Fruit fly (Drosophila melanogaster): ENCODE results near the gene Gr77a.

Gene Gr77a

dm6 chr3L:20730323-20731238 lies 8.6 kb downstream of the Gr77a start, which contains the start of gene CG13252 (continued):
- TF ChIP-seq scrt (GFP tag; optimal IDR thresholded peaks at IDR 0.05) (no peak), Rx (GFP tag; IDR thresholded peaks at IDR 0.05) (no peak), CG16813 (GFP tag; IDR thresholded peaks at IDR 0.05; ENCODE audit: partially characterized antibody) (no peak), danr (GFP tag; IDR thresholded peaks at IDR 0.05) (no peak), CHES-1-like (GFP tag; optimal IDR thresholded peaks at IDR 0.05) (no peak), CG10209 (GFP tag; optimal IDR thresholded peaks at IDR 0.05) (peak; percentile 20), Dbx (GFP tag; IDR thresholded peaks at IDR 0.05) (0 out of 3 replicates have a peak, but pooled peaks have one; percentile 10), Trl (optimal IDR thresholded peaks at IDR 0.05) (peak; percentile 90 to 98), Trl (GFP tag; optimal IDR thresholded peaks at IDR 0.05) (peak; percentile 2), nom (GFP tag; optimal IDR thresholded peaks at IDR 0.05) (no peak), CG13624 (GFP tag; optimal IDR thresholded peaks at IDR 0.05) (no peak), cwo (GFP tag; optimal IDR thresholded peaks at IDR 0.05) (no peak), phol (tag; optimal IDR thresholded peaks at IDR 0.05) (peak; percentile 20), trh (GFP tag; optimal IDR thresholded peaks at IDR 0.05) (no peak), ken (GFP tag; IDR thresholded peaks at IDR 0.05) (no peak), Neu2 (GFP tag; optimal IDR thresholded peaks at IDR 0.05; ENCODE audit: borderline replicate concordance) (no peak), CG4282 (GFP tag; optimal IDR thresholded peaks at IDR 0.05) (no peak), Sox100B (GFP tag; optimal IDR thresholded peaks at IDR 0.05) (peak; percentile 32), crc (GFP tag; optimal IDR thresholded peaks at IDR 0.05) (peak; percentile 38), Blimp-1 (GFP tag; optimal IDR thresholded peaks at IDR 0.05) (peak; percentile 23), mam (GFP tag; optimal IDR thresholded peaks at IDR 0.05) (no peak), pum (GFP tag; optimal IDR thresholded peaks at IDR 0.05) (no peak), CG33213 (GFP tag; optimal IDR thresholded peaks at IDR 0.05) (no peak), sna (GFP tag; IDR thresholded peaks at IDR 0.05; ENCODE audit: partially characterized antibody) (no peak), gsb-n (tag; optimal IDR thresholded peaks at IDR 0.05) (no peak), sr (GFP tag; IDR thresholded peaks at IDR 0.05) (no peak), Ssrp (tag; optimal IDR thresholded peaks at IDR 0.05) (no peak), tup (GFP tag; optimal IDR thresholded peaks at IDR 0.05) (no peak), Lim3 (GFP tag; IDR thresholded peaks at IDR 0.05) (no peak), run (tag; optimal IDR thresholded peaks at IDR 0.05) (no peak), CG2712 (tag; optimal IDR thresholded peaks at IDR 0.05) (no peak), Spps (tag; optimal IDR thresholded peaks at IDR 0.05) (no peak), CG12391 (tag; optimal IDR thresholded peaks at IDR 0.05) (no peak), Xrp1 (GFP tag; IDR thresholded peaks at IDR 0.05) (no peak; the same call in 1 of the 2 replicates), vnd (GFP tag; IDR thresholded peaks at IDR 0.05; ENCODE audit: partially characterized antibody) (no peak), CG2120 (GFP tag; optimal IDR thresholded peaks at IDR 0.05) (no peak), zf30C (GFP tag; optimal IDR thresholded peaks at IDR 0.05) (no peak), BtbVII (GFP tag; optimal IDR thresholded peaks at IDR 0.05) (peak; percentile 35), CG17359 (tag; optimal IDR thresholded peaks at IDR 0.05) (peak; percentile 29), fru (optimal IDR thresholded peaks at IDR 0.05) (no peak), E2f2 (GFP tag; IDR thresholded peaks at IDR 0.05) (no peak), twi (tag; optimal IDR thresholded peaks at IDR 0.05) (no peak), pnt (GFP tag; optimal IDR thresholded peaks at IDR 0.05) (no peak), CG8281 (tag; optimal IDR thresholded peaks at IDR 0.05) (peak; percentile 8), NFAT (GFP tag; IDR thresholded peaks at IDR 0.05) (no peak), BEAF-32 (GFP tag; optimal IDR thresholded peaks at IDR 0.05) (no peak), sens-2 (GFP tag; IDR thresholded peaks at IDR 0.05) (0 out of 2 replicates have a peak, but pooled peaks have one; percentile 31), chinmo (GFP tag; IDR thresholded peaks at IDR 0.05; ENCODE audit: partially characterized antibody) (peak; percentile 95; the same call in 3 of the 4 replicates), CG13287 (GFP tag; IDR thresholded peaks at IDR 0.05; ENCODE audit: partially characterized antibody) (peak; percentile 60)
